Fruit fly (Drosophila melanogaster) whole organism, embryonic: ENCODE results near the gene CG40045.

Experiments used
- B-H2 ChIP-seq: fragments of 200-800 bp; sonication (Bioruptor generic); optimal IDR thresholded peaks from 2 replicates; lab custom pipeline; 2018; ENCODE audit warnings: missing biosample characterization, mild to moderate bottlenecking, missing genetic modification characterization
- CG11247 ChIP-seq: fragments of 200-800 bp; sonication (Bioruptor generic); IDR thresholded peaks from 2 replicates; pipeline ENCODE4 v1.3.6; 2022; ENCODE audit warnings: missing biosample characterization, missing genetic modification characterization
- CG12391 ChIP-seq: fragments of 200-800 bp; sonication (Bioruptor generic); optimal IDR thresholded peaks from 3 replicates; lab custom pipeline; 2018; ENCODE audit warnings: missing biosample characterization, mild to moderate bottlenecking, missing genetic modification characterization, moderate library complexity
- CG14050 ChIP-seq: fragments of 200-800 bp; sonication (Bioruptor generic); IDR thresholded peaks from 3 replicates; pipeline ENCODE4 v1.3.6; 2022; ENCODE audit warnings: missing biosample characterization, missing genetic modification characterization
- CG14667 ChIP-seq: fragments of 200-800 bp; sonication (Bioruptor generic); IDR thresholded peaks from 2 replicates; pipeline ENCODE4 v1.3.6; 2022; ENCODE audit warnings: missing biosample characterization, missing genetic modification characterization
- CG14710 ChIP-seq: fragments of 200-800 bp; sonication (Bioruptor generic); optimal IDR thresholded peaks from 3 replicates; lab custom pipeline; 2019; ENCODE audit warnings: missing biosample characterization, mild to moderate bottlenecking, missing genetic modification characterization, moderate library complexity
- CG17328 ChIP-seq: fragments of 200-800 bp; sonication (Bioruptor generic); IDR thresholded peaks from 2 replicates; pipeline ENCODE4 v1.3.6; 2022; ENCODE audit warnings: missing biosample characterization, missing genetic modification characterization
- CG18619 ChIP-seq: fragments of 200-800 bp; sonication (Bioruptor generic); optimal IDR thresholded peaks from 3 replicates; lab custom pipeline; 2017; ENCODE audit warnings: missing biosample characterization, mild to moderate bottlenecking, missing genetic modification characterization
- CG2712 ChIP-seq: fragments of 200-800 bp; optimal IDR thresholded peaks from 3 replicates; lab custom pipeline; 2019; ENCODE audit warnings: missing biosample characterization, mild to moderate bottlenecking, missing genetic modification characterization, moderate library complexity
- CG30403 ChIP-seq: fragments of 200-800 bp; sonication (Bioruptor generic); optimal IDR thresholded peaks from 3 replicates; lab custom pipeline; 2016; ENCODE audit warnings: missing biosample characterization, missing genetic modification characterization
- CG42726 ChIP-seq: fragments of 200-800 bp; sonication (Bioruptor generic); IDR thresholded peaks from 2 replicates; pipeline ENCODE4 v1.3.6; 2022; ENCODE audit warnings: missing biosample characterization, missing genetic modification characterization; ENCODE audit not compliant: partially characterized antibody
- CG4424 ChIP-seq: fragments of 200-800 bp; sonication (Bioruptor generic); optimal IDR thresholded peaks from 3 replicates; lab custom pipeline; 2016; ENCODE audit warnings: missing biosample characterization, missing genetic modification characterization
- CG4707 ChIP-seq: fragments of 200-800 bp; sonication (Bioruptor generic); optimal IDR thresholded peaks from 2 replicates; lab custom pipeline; 2018; ENCODE audit warnings: missing biosample characterization, mild to moderate bottlenecking, missing genetic modification characterization, moderate library complexity
- CG4730 ChIP-seq: fragments of 200-800 bp; sonication (Bioruptor generic); IDR thresholded peaks from 2 replicates; pipeline ENCODE4 v1.3.6; 2022; ENCODE audit warnings: missing biosample characterization, missing genetic modification characterization
- CG8089 ChIP-seq: fragments of 200-800 bp; sonication (Bioruptor generic); optimal IDR thresholded peaks from 3 replicates; lab custom pipeline; 2016; ENCODE audit warnings: missing biosample characterization, missing genetic modification characterization
- CG8359 ChIP-seq: fragments of 200-800 bp; sonication (Bioruptor generic); optimal IDR thresholded peaks from 2 replicates; lab custom pipeline; 2017; ENCODE audit warnings: missing biosample characterization, mild to moderate bottlenecking, missing genetic modification characterization, borderline replicate concordance
- CG8924 ChIP-seq: fragments of 200-800 bp; optimal IDR thresholded peaks from 3 replicates; lab custom pipeline; 2019; ENCODE audit warnings: missing biosample characterization, mild to moderate bottlenecking, missing genetic modification characterization, moderate library complexity
- CG9817 ChIP-seq: fragments of 200-800 bp; sonication (Bioruptor generic); optimal IDR thresholded peaks from 2 replicates; lab custom pipeline; 2018; ENCODE audit warnings: missing biosample characterization, mild to moderate bottlenecking, missing genetic modification characterization, moderate library complexity
- Dad ChIP-seq: fragments of 200-800 bp; sonication (Bioruptor generic); optimal IDR thresholded peaks from 3 replicates; lab custom pipeline; 2016; ENCODE audit warnings: missing biosample characterization, missing genetic modification characterization
- Dek ChIP-seq: fragments of 200-800 bp; sonication (Bioruptor generic); optimal IDR thresholded peaks from 3 replicates; lab custom pipeline; 2019; ENCODE audit warnings: missing biosample characterization, mild to moderate bottlenecking, missing genetic modification characterization, moderate library complexity
- Dip3 ChIP-seq: fragments of 200-800 bp; sonication (Bioruptor generic); optimal IDR thresholded peaks from 3 replicates; lab custom pipeline; 2016; ENCODE audit warnings: missing biosample characterization, missing genetic modification characterization
- Dll ChIP-seq: fragments of 200-800 bp; sonication (Bioruptor generic); IDR thresholded peaks from 4 replicates; pipeline ENCODE4 v1.3.6; 2022; ENCODE audit warnings: missing biosample characterization, missing genetic modification characterization; ENCODE audit not compliant: partially characterized antibody
- E2f1 ChIP-seq: fragments of 200-800 bp; sonication (Bioruptor generic); IDR thresholded peaks from 2 replicates; pipeline ENCODE4 v1.3.6; 2022; ENCODE audit warnings: missing biosample characterization, missing genetic modification characterization
- Eip74EF ChIP-seq, 2 experiments: fragments of 200-800 bp in 1 of 2; fragments of >200 bp in 1 of 2; sonication (Bioruptor generic) in 1 of 2; optimal IDR thresholded peaks; 2 replicates each; lab custom pipeline; 2017 to 2019; ENCODE audit warnings: missing biosample characterization in 2 of 2, missing genetic modification characterization in 2 of 2, mild to moderate bottlenecking in 1 of 2, moderate library complexity in 1 of 2
- Gug ChIP-seq: fragments of 200-800 bp; sonication (Bioruptor generic); IDR thresholded peaks from 4 replicates; pipeline ENCODE4 v1.3.6; 2022; ENCODE audit warnings: missing biosample characterization, missing genetic modification characterization
- Hr51 ChIP-seq, 2 experiments: fragments of 200-800 bp; sonication (Bioruptor generic); optimal IDR thresholded peaks; 2 replicates in 1 of 2; 3 replicates in 1 of 2; lab custom pipeline; 2016 to 2018; ENCODE audit warnings: missing biosample characterization in 2 of 2, missing genetic modification characterization in 2 of 2, mild to moderate bottlenecking in 1 of 2, moderate library complexity in 1 of 2
- Myb ChIP-seq: fragments of 200-800 bp; sonication (Bioruptor generic); optimal IDR thresholded peaks from 2 replicates; lab custom pipeline; 2016; ENCODE audit warnings: missing biosample characterization, missing genetic modification characterization
- Ptx1 ChIP-seq: fragments of 200-800 bp; sonication (Bioruptor generic); IDR thresholded peaks from 2 replicates; pipeline ENCODE4 v1.3.6; 2022; ENCODE audit warnings: missing biosample characterization, missing genetic modification characterization
- Scr ChIP-seq: fragments of 200-800 bp; sonication (Bioruptor generic); IDR thresholded peaks from 2 replicates; pipeline ENCODE4 v1.3.6; 2022; ENCODE audit warnings: missing biosample characterization, missing genetic modification characterization; ENCODE audit not compliant: partially characterized antibody
- YL-1 ChIP-seq: fragments of 200-800 bp; sonication (Bioruptor generic); optimal IDR thresholded peaks from 3 replicates; lab custom pipeline; 2017; ENCODE audit warnings: missing biosample characterization, mild to moderate bottlenecking, missing genetic modification characterization
- ab ChIP-seq: fragments of 200-800 bp; sonication (Bioruptor generic); optimal IDR thresholded peaks from 2 replicates; lab custom pipeline; 2016; ENCODE audit warnings: missing biosample characterization, missing genetic modification characterization
- ara ChIP-seq: fragments of 200-800 bp; sonication (Bioruptor generic); IDR thresholded peaks from 2 replicates; pipeline ENCODE4 v1.3.6; 2022; ENCODE audit warnings: missing biosample characterization, missing genetic modification characterization
- ato ChIP-seq: fragments of 200-800 bp; sonication (Bioruptor generic); IDR thresholded peaks from 2 replicates; pipeline ENCODE4 v1.3.6; 2022; ENCODE audit warnings: missing biosample characterization, missing genetic modification characterization; ENCODE audit not compliant: partially characterized antibody
- cato ChIP-seq: fragments of 200-800 bp; sonication (Bioruptor generic); optimal IDR thresholded peaks from 2 replicates; lab custom pipeline; 2016; ENCODE audit warnings: missing biosample characterization, missing genetic modification characterization, borderline replicate concordance
- dmrt11E ChIP-seq: fragments of 200-800 bp; sonication (Bioruptor generic); optimal IDR thresholded peaks from 3 replicates; lab custom pipeline; 2018; ENCODE audit warnings: missing biosample characterization, mild to moderate bottlenecking, missing genetic modification characterization, moderate library complexity
- fd102C ChIP-seq: fragments of 200-800 bp; sonication (Bioruptor generic); optimal IDR thresholded peaks from 2 replicates; lab custom pipeline; 2018; ENCODE audit warnings: missing biosample characterization, mild to moderate bottlenecking, missing genetic modification characterization, moderate library complexity
- fd64A ChIP-seq: fragments of 200-800 bp; sonication (Bioruptor generic); optimal IDR thresholded peaks from 3 replicates; lab custom pipeline; 2018; ENCODE audit warnings: missing biosample characterization, mild to moderate bottlenecking, missing genetic modification characterization
- fd96Cb ChIP-seq: fragments of 200-800 bp; sonication (Bioruptor generic); optimal IDR thresholded peaks from 2 replicates; lab custom pipeline; 2018; ENCODE audit warnings: missing biosample characterization, mild to moderate bottlenecking, missing genetic modification characterization, moderate library complexity
- ftz-f1 ChIP-seq: fragments of 200-800 bp; sonication (Bioruptor generic); optimal IDR thresholded peaks from 2 replicates; lab custom pipeline; 2016; ENCODE audit warnings: missing biosample characterization, missing genetic modification characterization
- fu2 ChIP-seq: fragments of 200-800 bp; sonication (Bioruptor generic); optimal IDR thresholded peaks from 2 replicates; lab custom pipeline; 2016; ENCODE audit warnings: missing biosample characterization, missing genetic modification characterization
- gfzf ChIP-seq: fragments of 200-800 bp; sonication (Bioruptor generic); optimal IDR thresholded peaks from 2 replicates; lab custom pipeline; 2016; ENCODE audit warnings: missing biosample characterization, mild to moderate bottlenecking, missing genetic modification characterization, moderate library complexity
- mam ChIP-seq: fragments of 200-800 bp; sonication (Bioruptor generic); optimal IDR thresholded peaks from 3 replicates; lab custom pipeline; 2016; ENCODE audit warnings: missing biosample characterization, missing genetic modification characterization
- nau ChIP-seq: fragments of 200-800 bp; sonication (Bioruptor generic); optimal IDR thresholded peaks from 3 replicates; lab custom pipeline; 2017; ENCODE audit warnings: missing biosample characterization, mild to moderate bottlenecking, missing genetic modification characterization, missing genetic modification reagents
- pb ChIP-seq: fragments of 200-800 bp; sonication (Bioruptor generic); optimal IDR thresholded peaks from 3 replicates; lab custom pipeline; 2016; ENCODE audit warnings: missing biosample characterization, missing genetic modification characterization
- pnt ChIP-seq: fragments of 200-800 bp; sonication (Bioruptor generic); optimal IDR thresholded peaks from 3 replicates; lab custom pipeline; 2016; ENCODE audit warnings: missing biosample characterization, missing genetic modification characterization
- rib ChIP-seq: fragments of 200-800 bp; sonication (Bioruptor generic); IDR thresholded peaks from 2 replicates; pipeline ENCODE4 v1.3.6; 2022; ENCODE audit warnings: missing biosample characterization, missing genetic modification characterization
- row ChIP-seq: fragments of 200-800 bp; sonication (Bioruptor generic); IDR thresholded peaks from 3 replicates; pipeline ENCODE4 v1.3.6; 2022; ENCODE audit warnings: missing biosample characterization, missing genetic modification characterization
- slou ChIP-seq: fragments of 200-800 bp; sonication (Bioruptor generic); optimal IDR thresholded peaks from 3 replicates; lab custom pipeline; 2016; ENCODE audit warnings: missing biosample characterization, missing genetic modification characterization
- tgo ChIP-seq: fragments of 200-800 bp; sonication (Bioruptor generic); IDR thresholded peaks from 3 replicates; pipeline ENCODE4 v1.3.6; 2022; ENCODE audit warnings: missing biosample characterization, missing genetic modification characterization
- tna ChIP-seq: fragments of 200-800 bp; sonication (Bioruptor generic); IDR thresholded peaks from 2 replicates; pipeline ENCODE4 v1.3.6; 2022; ENCODE audit warnings: missing biosample characterization, missing genetic modification characterization; ENCODE audit not compliant: partially characterized antibody

The CG40045 gene

dm6 chr3L:24028211-24028900, at the start of gene CG40045:
TSS of gene CG40045 (plus strand) at chr3L:24028515.
- TF ChIP-seq Myb = no peak
- peak; percentile 13 for TF ChIP-seq dmrt11E (tag; lab: Kevin White, UChicago)
- TF ChIP-seq rib (GFP tag; lab: Robert Waterston, UW) = no peak
- no peak for TF ChIP-seq CG17328 (GFP tag; lab: Robert Waterston, UW)
- no peak for TF ChIP-seq Dad
- no peak for TF ChIP-seq CG14667 (GFP tag; lab: Robert Waterston, UW)
- TF ChIP-seq Eip74EF (GFP tag; optimal IDR thresholded peaks at IDR 0.05; lab: Kevin White, UChicago) = no peak
- peak; percentile 54 for TF ChIP-seq CG14710 (tag; lab: Kevin White, UChicago)
- no peak for TF ChIP-seq fu2 (GFP tag; lab: Kevin White, UChicago)
- no peak for TF ChIP-seq CG8359 (GFP tag; lab: Kevin White, UChicago)
- TF ChIP-seq tgo (GFP tag; lab: Robert Waterston, UW) = no peak
- no peak for TF ChIP-seq CG4730
- TF ChIP-seq CG12391 (tag; lab: Kevin White, UChicago) = no peak
- TF ChIP-seq E2f1 (GFP tag; lab: Robert Waterston, UW) = no peak
- TF ChIP-seq CG42726 = no peak
- no peak for TF ChIP-seq CG4707
- no peak for TF ChIP-seq Dek (tag; lab: Kevin White, UChicago)
- TF ChIP-seq Gug = 0 out of 4 replicates have a peak, but pooled peaks have one; percentile 16
- TF ChIP-seq CG2712 (tag; lab: Kevin White, UChicago) = peak; percentile 33
- TF ChIP-seq ftz-f1 = no peak
- no peak for TF ChIP-seq fd64A (GFP tag; lab: Kevin White, UChicago)
- no peak for TF ChIP-seq tna (GFP tag; lab: Robert Waterston, UW)
- no peak for TF ChIP-seq Ptx1 (GFP tag; lab: Robert Waterston, UW)
- TF ChIP-seq CG14050 (GFP tag; lab: Robert Waterston, UW) = no peak
- TF ChIP-seq cato (GFP tag; lab: Kevin White, UChicago) = no peak
- TF ChIP-seq row (GFP tag; lab: Robert Waterston, UW) = peak; percentile 90
- no peak for TF ChIP-seq Dll (GFP tag; lab: Robert Waterston, UW)
- TF ChIP-seq gfzf = no peak
- TF ChIP-seq fd102C (GFP tag; lab: Kevin White, UChicago) = no peak
- TF ChIP-seq ab (GFP tag; lab: Kevin White, UChicago) = no peak
- TF ChIP-seq ato (GFP tag; lab: Robert Waterston, UW) = no peak
- TF ChIP-seq mam = no peak
- TF ChIP-seq CG8924 (tag; lab: Kevin White, UChicago) = peak; percentile 0
- TF ChIP-seq slou = no peak
- no peak for TF ChIP-seq CG30403
- no peak for TF ChIP-seq Scr (GFP tag; lab: Robert Waterston, UW)
- no peak for TF ChIP-seq Hr51 (GFP tag; optimal IDR thresholded peaks at IDR 0.05; lab: Kevin White, UChicago)
- no peak for TF ChIP-seq fd96Cb (tag; lab: Kevin White, UChicago)
- TF ChIP-seq YL-1 (GFP tag; lab: Kevin White, UChicago) = no peak
- TF ChIP-seq CG11247 (GFP tag; lab: Robert Waterston, UW) = no peak
- TF ChIP-seq CG4424 (GFP tag; lab: Kevin White, UChicago) = no peak
- no peak for TF ChIP-seq B-H2
- TF ChIP-seq CG8089 (GFP tag; lab: Kevin White, UChicago) = peak; percentile 82
- no peak for TF ChIP-seq nau
- no peak for TF ChIP-seq CG18619 (GFP tag; lab: Kevin White, UChicago)
- TF ChIP-seq pnt (GFP tag; lab: Kevin White, UChicago) = no peak
- TF ChIP-seq pb (GFP tag; lab: Kevin White, UChicago) = no peak
- TF ChIP-seq Dip3 = no peak
- TF ChIP-seq CG9817 (tag; lab: Kevin White, UChicago) = no peak
- TF ChIP-seq ara = no peak
